Worm (Caenorhabditis elegans): Measurements from ENCODE around the gene ent-2.
A peak's percentile ranks its signal among the peaks of the same experiment; 100 is the strongest.

Gene ent-2

ce11 chrX:15650919-15651420 is 50.1 kb downstream of the ent-2 start, which contains the start of gene F59D12.3:
F59D12.3 (minus strand) TSS chrX:15650969.
- TF ChIP-seq crh-2 (tag; optimal IDR thresholded peaks at IDR 0.05) = no peak
- no peak for TF ChIP-seq nhr-12 (tag; optimal IDR thresholded peaks at IDR 0.05)
- TF ChIP-seq lin-11 (tag; optimal IDR thresholded peaks at IDR 0.05) = no peak
- no peak for TF ChIP-seq F13H6.1 (tag; optimal IDR thresholded peaks at IDR 0.05)
- no peak for TF ChIP-seq nhr-21 (tag; optimal IDR thresholded peaks at IDR 0.05)

ce11 chrX:15653196-15653595 is 52.3 kb downstream of the ent-2 start:
- TF ChIP-seq unc-55 (GFP tag; optimal IDR thresholded peaks at IDR 0.05) (peak; percentile 77), lin-39 (tag; optimal IDR thresholded peaks at IDR 0.05) (no peak), C34F6.9 (tag; optimal IDR thresholded peaks at IDR 0.05) (peak; percentile 17), lsy-2 (tag; optimal IDR thresholded peaks at IDR 0.05) (peak in 1 of 2 experiments; percentile 6), nhr-11 (tag; optimal IDR thresholded peaks at IDR 0.05) (no peak), crh-2 (tag; optimal IDR thresholded peaks at IDR 0.05) (peak; percentile 6), snpc-4 (tag; optimal IDR thresholded peaks at IDR 0.05) (no peak), aly-2 (tag; optimal IDR thresholded peaks at IDR 0.05) (no peak), ama-1 (optimal IDR thresholded peaks at IDR 0.05) (no peak), sma-9 (GFP tag; optimal IDR thresholded peaks at IDR 0.05) (no peak), sma-9 (tag; optimal IDR thresholded peaks at IDR 0.05) (no peak), peb-1 (tag; optimal IDR thresholded peaks at IDR 0.05) (no peak), gmeb-1 (tag; optimal IDR thresholded peaks at IDR 0.05) (no peak), skn-1 (tag; optimal IDR thresholded peaks at IDR 0.05) (no peak), nhr-21 (tag; optimal IDR thresholded peaks at IDR 0.05) (no peak)
